Worm (Caenorhabditis elegans) whole organism, L4/young adult: Measurements from ENCODE around the gene F32H5.3.

Experiments
- W03F9.2 ChIP-seq: fragments of 150-350 bp; optimal IDR thresholded peaks from 2 replicates; lab custom pipeline; 2014; ENCODE audit warnings: missing biosample characterization, missing genetic modification characterization
- him-1 ChIP-seq: sonication (generic microtip); optimal IDR thresholded peaks from 2 replicates; lab custom pipeline; 2016; ENCODE audit warnings: missing genotype, missing genetic modification reagents, missing genetic modification characterization, missing compliant biosample characterization

- TF ChIP-seq him-1 (tag; lab: Kevin White, UChicago): no peak
- no peak for TF ChIP-seq W03F9.2
Measured at ce11 chrV:13401669-13402068, 42.5 kb downstream of the F32H5.3 start.
